Worm (Caenorhabditis elegans): ENCODE results near the gene ttc-36.
"Not testable (repeated sequence)": the region's sequence is repeated elsewhere in the genome, so short reads cannot be mapped to it uniquely, and the experiment has no call there.

Gene ttc-36

DNA sequence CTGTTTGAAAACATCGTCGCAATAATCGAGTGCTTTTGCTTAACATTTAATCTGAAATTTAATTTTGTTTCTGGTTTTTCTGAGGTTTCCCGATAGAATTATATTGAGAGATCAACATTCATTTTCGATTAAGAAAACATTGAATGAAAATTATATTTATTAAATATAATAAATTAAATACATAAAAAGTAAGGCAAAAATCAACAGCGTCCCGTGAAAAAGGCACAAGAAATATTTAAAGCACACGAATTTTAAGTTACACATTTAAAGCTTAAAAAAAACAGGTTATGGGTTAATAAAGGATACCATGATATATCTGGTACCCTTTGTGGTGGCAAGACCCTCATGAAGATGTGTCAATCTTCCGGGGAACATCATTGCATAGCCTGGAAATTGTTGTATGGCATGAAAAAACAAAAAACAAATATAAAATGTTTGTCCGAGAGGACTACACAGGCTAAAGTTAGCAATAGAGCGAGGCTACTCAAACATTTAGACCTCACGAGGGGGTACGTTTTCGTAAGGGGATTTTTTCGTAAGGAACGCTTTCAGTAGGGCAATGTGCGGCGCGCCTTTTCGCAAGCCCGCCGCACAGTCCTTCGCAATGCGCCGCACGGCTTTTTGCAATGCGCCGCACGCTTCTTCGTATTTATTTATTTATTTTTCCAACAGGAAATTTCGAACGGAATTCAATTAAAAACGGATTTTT is 3.3 kb downstream of the ttc-36 start, which contains the start of gene mtcu-2 (continued):
- TF ChIP-seq tlf-1 (GFP tag; optimal IDR thresholded peaks at IDR 0.05) (peak; percentile 49), egrh-3 (GFP tag; IDR thresholded peaks at IDR 0.05) (peak; percentile 90), dox-1 (GFP tag; IDR thresholded peaks at IDR 0.05) (peak; percentile 100), let-526 (GFP tag; IDR thresholded peaks at IDR 0.05) (peak; percentile 99), Y67H2A.10 (GFP tag; conservative IDR thresholded peaks at IDR 0.05) (peak; percentile 98), K11D2.4 (GFP tag; IDR thresholded peaks at IDR 0.05) (peak; percentile 98), pbrm-1 (GFP tag; IDR thresholded peaks at IDR 0.05) (peak; percentile 99), lir-1 (GFP tag; conservative IDR thresholded peaks at IDR 0.05) (peak; percentile 88), madf-6 (GFP tag; IDR thresholded peaks at IDR 0.05) (peak; percentile 95), bed-1 (GFP tag; IDR thresholded peaks at IDR 0.05) (0 out of 2 replicates have a peak, but pooled peaks have one; percentile 85), sea-2 (GFP tag; IDR thresholded peaks at IDR 0.05) (peak; percentile 95), lin-40 (tag; optimal IDR thresholded peaks at IDR 0.05) (peak; percentile 73)

DNA sequence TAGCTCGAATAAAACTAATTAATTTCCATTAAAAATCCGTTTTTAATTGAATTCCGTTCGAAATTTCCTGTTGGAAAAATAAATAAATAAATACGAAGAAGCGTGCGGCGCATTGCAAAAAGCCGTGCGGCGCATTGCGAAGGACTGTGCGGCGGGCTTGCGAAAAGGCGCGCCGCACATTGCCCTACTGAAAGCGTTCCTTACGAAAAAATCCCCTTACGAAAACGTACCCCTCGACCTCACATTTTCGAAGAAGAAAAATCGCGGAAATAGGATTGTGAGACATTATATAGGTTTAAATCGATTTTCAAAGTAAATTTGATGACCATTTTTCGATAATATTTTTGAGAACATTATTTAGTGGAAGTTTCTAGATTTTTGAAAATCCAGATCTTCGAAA is 4.8 kb downstream of the ttc-36 start:
- TF ChIP-seq ekl-4 (GFP tag; IDR thresholded peaks at IDR 0.05) = peak; percentile 82
- peak; percentile 58; the same call in 1 of the 2 replicates for TF ChIP-seq cebp-1 (GFP tag; IDR thresholded peaks at IDR 0.05)
- TF ChIP-seq cebp-1, rpc-1 (tag; optimal IDR thresholded peaks at IDR 0.05): not testable (repeated sequence)
- peak; percentile 62; the same call in 1 of the 2 replicates for TF ChIP-seq K11D2.4 (GFP tag; IDR thresholded peaks at IDR 0.05)
- peak; percentile 76 for TF ChIP-seq attf-3 (GFP tag; conservative IDR thresholded peaks at IDR 0.05)
- peak; percentile 20 for TF ChIP-seq rpc-1 (optimal IDR thresholded peaks at IDR 0.05)
- TF ChIP-seq Y67H2A.10 (GFP tag; conservative IDR thresholded peaks at IDR 0.05) = peak; percentile 65; the same call in 1 of the 2 replicates
- peak; percentile 92 for TF ChIP-seq mcd-1 (GFP tag; IDR thresholded peaks at IDR 0.05)
- peak; percentile 67 for TF ChIP-seq egrh-3 (GFP tag; IDR thresholded peaks at IDR 0.05)
- peak; percentile 70 for TF ChIP-seq ceh-91 (GFP tag; IDR thresholded peaks at IDR 0.05)
- peak; percentile 99 for TF ChIP-seq C06A6.2 (GFP tag; conservative IDR thresholded peaks at IDR 0.05)
- TF ChIP-seq madf-6 (GFP tag; IDR thresholded peaks at IDR 0.05) = peak; percentile 59
- TF ChIP-seq hmg-1.2 (GFP tag; IDR thresholded peaks at IDR 0.05) = peak; percentile 59
- 0 out of 2 replicates have a peak, but pooled peaks have one; percentile 46 for TF ChIP-seq bed-2 (GFP tag; IDR thresholded peaks at IDR 0.05)
- TF ChIP-seq nfyb-1 (GFP tag; IDR thresholded peaks at IDR 0.05) = peak; percentile 83
- 0 out of 2 replicates have a peak, but pooled peaks have one; percentile 56 for TF ChIP-seq C17E4.6 (GFP tag; IDR thresholded peaks at IDR 0.05)
- TF ChIP-seq F33H1.4 (GFP tag; IDR thresholded peaks at IDR 0.05) = peak; percentile 61
- TF ChIP-seq D2030.7 (GFP tag; IDR thresholded peaks at IDR 0.05) = peak; percentile 61
- TF ChIP-seq pbrm-1 (GFP tag; IDR thresholded peaks at IDR 0.05) = peak; percentile 84
- TF ChIP-seq ceh-100 (GFP tag; IDR thresholded peaks at IDR 0.05) = peak; percentile 94
- 0 out of 2 replicates have a peak, but pooled peaks have one; percentile 28 for TF ChIP-seq egl-44 (GFP tag; IDR thresholded peaks at IDR 0.05)
- TF ChIP-seq dox-1 (GFP tag; IDR thresholded peaks at IDR 0.05) = peak; percentile 96
- TF ChIP-seq Y56A3A.18 (GFP tag; IDR thresholded peaks at IDR 0.05) = 0 out of 2 replicates have a peak, but pooled peaks have one; percentile 61
- TF ChIP-seq ztf-25 (GFP tag; IDR thresholded peaks at IDR 0.05) = peak; percentile 74; the same call in 1 of the 2 replicates
- TF ChIP-seq rcor-1 (GFP tag; IDR thresholded peaks at IDR 0.05) = peak; percentile 37; the same call in 1 of the 2 replicates
- TF ChIP-seq lin-26 (GFP tag; IDR thresholded peaks at IDR 0.05) = peak; percentile 42; the same call in 1 of the 2 replicates
- TF ChIP-seq ztf-28 (GFP tag; IDR thresholded peaks at IDR 0.05) = peak; percentile 81; the same call in 1 of the 2 replicates

DNA sequence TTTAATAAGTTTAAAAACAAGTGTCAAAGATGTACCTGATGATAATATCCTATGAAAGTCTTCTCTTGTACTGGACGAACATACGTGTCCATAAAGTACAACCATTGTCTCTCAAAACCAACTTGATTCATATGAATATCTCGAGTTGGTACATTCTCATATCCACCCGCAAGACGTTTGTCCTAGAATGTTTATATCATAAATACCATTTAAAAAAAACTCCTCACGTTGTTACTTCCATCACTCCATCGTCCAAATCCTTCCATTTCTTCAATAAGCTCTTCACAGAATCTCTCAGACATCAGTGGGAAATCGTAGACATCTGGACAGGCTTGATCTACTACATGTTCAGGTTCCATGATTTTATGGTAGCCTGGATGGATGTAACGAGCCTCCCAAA is 5.4 kb downstream of the ttc-36 start:
- no peak for TF ChIP-seq F57C9.4 (tag; optimal IDR thresholded peaks at IDR 0.05)
- TF ChIP-seq F57A8.1 (GFP tag; optimal IDR thresholded peaks at IDR 0.05) = no peak
- TF ChIP-seq die-1 (tag; optimal IDR thresholded peaks at IDR 0.05) = no peak
- no peak for TF ChIP-seq nfyb-1 (GFP tag; IDR thresholded peaks at IDR 0.05)
- TF ChIP-seq snpc-3.4 (tag; optimal IDR thresholded peaks at IDR 0.05) = no peak
- TF ChIP-seq nfya-2 (GFP tag; IDR thresholded peaks at IDR 0.05) = no peak
- no peak for TF ChIP-seq ceh-100 (GFP tag; IDR thresholded peaks at IDR 0.05)
- TF ChIP-seq ceh-58 (GFP tag; IDR thresholded peaks at IDR 0.05) = no peak
- TF ChIP-seq F22D6.2 (tag; optimal IDR thresholded peaks at IDR 0.05) = no peak
- no peak for TF ChIP-seq egl-44 (GFP tag; IDR thresholded peaks at IDR 0.05)
- no peak for TF ChIP-seq lsy-27 (tag; optimal IDR thresholded peaks at IDR 0.05; ENCODE audit: borderline replicate concordance, insufficient read depth)
- no peak for TF ChIP-seq mel-28 (tag; optimal IDR thresholded peaks at IDR 0.05; ENCODE audit: borderline replicate concordance)
- TF ChIP-seq snpc-1.1 (tag; optimal IDR thresholded peaks at IDR 0.05; ENCODE audit: insufficient read depth) = no peak

Data from whole organism, young adult.